Fruit fly (Drosophila melanogaster) whole organism, prepupa: ENCODE measurements around the gene CG13784.

ENCODE experiments used
- CG10631 ChIP-seq: fragments of 200-800 bp; sonication (Bioruptor generic); optimal IDR thresholded peaks from 2 replicates; lab custom pipeline; 2016; ENCODE audit warnings: missing biosample characterization, missing genetic modification characterization
- CG11294 ChIP-seq: fragments of 200-800 bp; sonication (Bioruptor generic); IDR thresholded peaks from 2 replicates; pipeline ENCODE4 v1.3.6; 2022; ENCODE audit warnings: missing biosample characterization, missing genetic modification characterization
- CG11762 ChIP-seq: fragments of 200-800 bp; sonication (Bioruptor generic); optimal IDR thresholded peaks from 3 replicates; lab custom pipeline; 2016; ENCODE audit warnings: missing biosample characterization, missing genetic modification characterization; ENCODE audit not compliant: insufficient read depth
- CG11902 ChIP-seq: fragments of 200-800 bp; sonication (Bioruptor generic); optimal IDR thresholded peaks from 3 replicates; lab custom pipeline; 2016; ENCODE audit warnings: missing biosample characterization, missing genetic modification characterization
- CG15336 ChIP-seq: fragments of 200-800 bp; sonication (Bioruptor generic); IDR thresholded peaks from 2 replicates; pipeline ENCODE4 v1.3.6; 2022; ENCODE audit warnings: missing biosample characterization, missing genetic modification characterization
- CG1621 ChIP-seq: fragments of 200-800 bp; sonication (Bioruptor generic); optimal IDR thresholded peaks from 3 replicates; lab custom pipeline; 2018; ENCODE audit warnings: missing biosample characterization, mild to moderate bottlenecking, missing genetic modification characterization
- CG16779 ChIP-seq: fragments of 200-800 bp; sonication (Bioruptor generic); optimal IDR thresholded peaks from 3 replicates; lab custom pipeline; 2017; ENCODE audit warnings: missing biosample characterization, mild to moderate bottlenecking, missing genetic modification characterization
- CG3032 ChIP-seq: fragments of 200-800 bp; optimal IDR thresholded peaks from 2 replicates; lab custom pipeline; 2019; ENCODE audit warnings: missing biosample characterization, mild to moderate bottlenecking, missing genetic modification characterization, moderate library complexity
- CG31627 ChIP-seq: fragments of 200-800 bp; sonication (Bioruptor generic); optimal IDR thresholded peaks from 3 replicates; lab custom pipeline; 2016; ENCODE audit warnings: missing biosample characterization, missing genetic modification characterization
- CG32006 ChIP-seq: fragments of 200-800 bp; sonication (Bioruptor generic); optimal IDR thresholded peaks from 3 replicates; lab custom pipeline; 2017; ENCODE audit warnings: missing biosample characterization, mild to moderate bottlenecking, missing genetic modification characterization
- CG6163 ChIP-seq: fragments of 200-800 bp; sonication (Bioruptor generic); IDR thresholded peaks from 3 replicates; pipeline ENCODE4 v1.3.6; 2022; ENCODE audit warnings: missing biosample characterization, missing genetic modification characterization
- CG6276 ChIP-seq: fragments of 200-800 bp; sonication (Bioruptor generic); optimal IDR thresholded peaks from 2 replicates; lab custom pipeline; 2017; ENCODE audit warnings: missing biosample characterization, mild to moderate bottlenecking, missing genetic modification characterization
- CG6792 ChIP-seq: fragments of 200-800 bp; sonication (Bioruptor generic); optimal IDR thresholded peaks from 3 replicates; lab custom pipeline; 2016; ENCODE audit warnings: missing biosample characterization, missing genetic modification characterization
- CG6808 ChIP-seq: fragments of 200-800 bp; sonication (Bioruptor generic); optimal IDR thresholded peaks from 3 replicates; lab custom pipeline; 2017; ENCODE audit warnings: missing biosample characterization, missing genetic modification characterization, mild to moderate bottlenecking, moderate library complexity, missing genetic modification reagents
- CG6854 ChIP-seq: fragments of 200-800 bp; sonication (Bioruptor generic); optimal IDR thresholded peaks from 2 replicates; lab custom pipeline; 2017; ENCODE audit warnings: missing biosample characterization, mild to moderate bottlenecking, missing genetic modification characterization
- CG7368 ChIP-seq: fragments of 200-800 bp; sonication (Bioruptor generic); optimal IDR thresholded peaks from 3 replicates; lab custom pipeline; 2016; ENCODE audit warnings: missing biosample characterization, missing genetic modification characterization
- CG8119 ChIP-seq: fragments of 200-800 bp; sonication (Bioruptor generic); IDR thresholded peaks from 3 replicates; pipeline ENCODE4 v1.3.6; 2022; ENCODE audit warnings: missing biosample characterization, missing genetic modification characterization
- CG8319 ChIP-seq: fragments of 200-800 bp; sonication (Bioruptor generic); optimal IDR thresholded peaks from 3 replicates; lab custom pipeline; 2016; ENCODE audit warnings: missing biosample characterization, missing genetic modification characterization
- CG8632 ChIP-seq: fragments of 200-800 bp; sonication (Bioruptor generic); optimal IDR thresholded peaks from 3 replicates; lab custom pipeline; 2016; ENCODE audit warnings: missing biosample characterization, missing genetic modification characterization
- CG9139 ChIP-seq: fragments of 200-800 bp; sonication (Bioruptor generic); optimal IDR thresholded peaks from 3 replicates; lab custom pipeline; 2017; ENCODE audit warnings: missing biosample characterization, mild to moderate bottlenecking, missing genetic modification characterization
- Eip75B ChIP-seq: fragments of 200-800 bp; sonication (Bioruptor generic); optimal IDR thresholded peaks from 3 replicates; lab custom pipeline; 2016; ENCODE audit warnings: missing biosample characterization, missing genetic modification characterization
- Eip78C ChIP-seq: fragments of 200-800 bp; sonication (Bioruptor generic); peaks from one replicate; lab custom pipeline; 2016; ENCODE audit warnings: missing biosample characterization, missing genetic modification characterization
- Ets21C ChIP-seq: fragments of 200-800 bp; sonication (Bioruptor generic); optimal IDR thresholded peaks from 3 replicates; lab custom pipeline; 2016; ENCODE audit warnings: missing biosample characterization, missing genetic modification characterization
- Hr39 ChIP-seq: fragments of 200-800 bp; sonication (Bioruptor generic); optimal IDR thresholded peaks from 2 replicates; lab custom pipeline; 2016; ENCODE audit warnings: missing biosample characterization, missing genetic modification characterization
- Hr4 ChIP-seq: fragments of 200-800 bp; sonication (Bioruptor generic); optimal IDR thresholded peaks from 3 replicates; lab custom pipeline; 2016; ENCODE audit warnings: missing biosample characterization, missing genetic modification characterization
- Lpt ChIP-seq: fragments of 200-800 bp; sonication (Bioruptor generic); optimal IDR thresholded peaks from 3 replicates; lab custom pipeline; 2016; ENCODE audit warnings: missing biosample characterization, missing genetic modification characterization
- Sox102F ChIP-seq: fragments of 200-800 bp; sonication (Bioruptor generic); optimal IDR thresholded peaks from 2 replicates; lab custom pipeline; 2016; ENCODE audit warnings: missing biosample characterization, mild to moderate bottlenecking, missing genetic modification characterization
- Sox14 ChIP-seq: fragments of 200-800 bp; sonication (Bioruptor generic); optimal IDR thresholded peaks from 3 replicates; lab custom pipeline; 2016; ENCODE audit warnings: missing biosample characterization, missing genetic modification characterization
- acj6 ChIP-seq: fragments of 200-800 bp; sonication (Bioruptor generic); optimal IDR thresholded peaks from 3 replicates; lab custom pipeline; 2016; ENCODE audit warnings: missing biosample characterization, missing genetic modification characterization
- cyc ChIP-seq: fragments of 200-800 bp; sonication (Bioruptor generic); optimal IDR thresholded peaks from 3 replicates; lab custom pipeline; 2016; ENCODE audit warnings: missing biosample characterization, missing genetic modification characterization
- dac ChIP-seq: fragments of 200-800 bp; sonication (Bioruptor generic); optimal IDR thresholded peaks from 2 replicates; lab custom pipeline; 2017; ENCODE audit warnings: missing biosample characterization, mild to moderate bottlenecking, missing genetic modification characterization
- dsx ChIP-seq: fragments of 200-800 bp; optimal IDR thresholded peaks from 3 replicates; lab custom pipeline; 2019; ENCODE audit warnings: missing biosample characterization, mild to moderate bottlenecking, missing genetic modification characterization, moderate library complexity; ENCODE audit not compliant: poor library complexity, severe bottlenecking
- eg ChIP-seq: fragments of 200-800 bp; sonication (Bioruptor generic); IDR thresholded peaks from 3 replicates; pipeline ENCODE4 v1.3.6; 2022; ENCODE audit warnings: missing biosample characterization, missing genetic modification characterization
- esn ChIP-seq: fragments of 200-800 bp; sonication (Bioruptor generic); optimal IDR thresholded peaks from 2 replicates; lab custom pipeline; 2016; ENCODE audit warnings: missing biosample characterization, mild to moderate bottlenecking, missing genetic modification characterization, moderate library complexity
- fd85E ChIP-seq: fragments of 200-800 bp; sonication (Bioruptor generic); optimal IDR thresholded peaks from 3 replicates; lab custom pipeline; 2016; ENCODE audit warnings: missing biosample characterization, missing genetic modification characterization
- fkh ChIP-seq: fragments of 200-800 bp; sonication (Bioruptor generic); optimal IDR thresholded peaks from 3 replicates; lab custom pipeline; 2017; ENCODE audit warnings: missing biosample characterization, mild to moderate bottlenecking, missing genetic modification characterization, moderate library complexity
- lz ChIP-seq: fragments of 200-800 bp; sonication (Bioruptor generic); optimal IDR thresholded peaks from 3 replicates; lab custom pipeline; 2016; ENCODE audit warnings: missing biosample characterization, missing genetic modification characterization
- net ChIP-seq: fragments of 200-800 bp; sonication (Bioruptor generic); optimal IDR thresholded peaks from 3 replicates; lab custom pipeline; 2016; ENCODE audit warnings: missing biosample characterization, missing genetic modification characterization
- pdm3 ChIP-seq: fragments of 200-800 bp; sonication (Bioruptor generic); optimal IDR thresholded peaks from 3 replicates; lab custom pipeline; 2016; ENCODE audit warnings: missing biosample characterization, missing genetic modification characterization
- salr ChIP-seq, 2 experiments: fragments of 200-800 bp; sonication (Bioruptor generic); optimal IDR thresholded peaks; 3 replicates each; lab custom pipeline; 2016 to 2018; ENCODE audit warnings: missing biosample characterization in 2 of 2, missing genetic modification characterization in 2 of 2, mild to moderate bottlenecking in 1 of 2
- ss ChIP-seq, 2 experiments: fragments of 200-800 bp; sonication (Bioruptor generic); optimal IDR thresholded peaks; 2 replicates in 1 of 2; 3 replicates in 1 of 2; lab custom pipeline; 2017 to 2018; ENCODE audit warnings: mild to moderate bottlenecking in 2 of 2, missing biosample characterization in 2 of 2, missing genetic modification characterization in 2 of 2, moderate library complexity in 1 of 2
- svp ChIP-seq: fragments of 200-800 bp; sonication (Bioruptor generic); peaks from one replicate; lab custom pipeline; 2016; ENCODE audit warnings: missing biosample characterization, missing genetic modification characterization
- topi ChIP-seq: fragments of 200-800 bp; sonication (Bioruptor generic); optimal IDR thresholded peaks from 3 replicates; lab custom pipeline; 2016; ENCODE audit warnings: missing biosample characterization, missing genetic modification characterization
- vri ChIP-seq: fragments of 200-800 bp; sonication (Bioruptor generic); optimal IDR thresholded peaks from 3 replicates; lab custom pipeline; 2016; ENCODE audit warnings: missing biosample characterization, mild to moderate bottlenecking, missing genetic modification characterization

The CG13784 gene

DNA sequence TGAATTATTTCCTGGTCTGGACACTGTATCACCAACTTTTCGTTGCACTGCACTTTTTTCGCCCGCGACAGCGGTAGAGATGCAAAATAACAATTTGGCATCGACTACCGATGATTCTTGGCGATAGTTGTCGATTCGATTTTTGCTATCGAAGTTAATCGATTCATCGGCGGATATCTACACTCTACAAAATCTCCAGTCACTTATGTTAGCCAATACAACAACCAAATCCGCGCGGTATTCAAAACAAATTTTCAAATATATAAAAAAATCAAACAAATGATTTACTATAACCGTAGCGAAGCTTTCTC, 15.7 kb downstream of the CG13784 start, which contains the start of gene CG4502 (continued):
- TF ChIP-seq fd85E (GFP tag; lab: Kevin White, UChicago): no peak
- TF ChIP-seq Sox14 (GFP tag; lab: Kevin White, UChicago): peak; percentile 51
- no peak for TF ChIP-seq Hr39 (GFP tag; lab: Kevin White, UChicago)
- TF ChIP-seq CG31627: peak; percentile 17
- peak in 1 of 2 experiments; percentile 2 for TF ChIP-seq ss (GFP tag; optimal IDR thresholded peaks at IDR 0.05; lab: Kevin White, UChicago)
- TF ChIP-seq Eip75B (GFP tag; lab: Kevin White, UChicago): peak; percentile 46
- no peak for TF ChIP-seq CG6792 (GFP tag; lab: Kevin White, UChicago)
- peak; percentile 67 for TF ChIP-seq svp (GFP tag; lab: Kevin White, UChicago)
- no peak for TF ChIP-seq pdm3 (GFP tag; lab: Kevin White, UChicago)
- no peak for TF ChIP-seq CG7368 (GFP tag; lab: Kevin White, UChicago)
- TF ChIP-seq CG8319: no peak
- TF ChIP-seq CG11294 (GFP tag; lab: Robert Waterston, UW): no peak
- no peak for TF ChIP-seq CG6163 (GFP tag; lab: Robert Waterston, UW)

DNA sequence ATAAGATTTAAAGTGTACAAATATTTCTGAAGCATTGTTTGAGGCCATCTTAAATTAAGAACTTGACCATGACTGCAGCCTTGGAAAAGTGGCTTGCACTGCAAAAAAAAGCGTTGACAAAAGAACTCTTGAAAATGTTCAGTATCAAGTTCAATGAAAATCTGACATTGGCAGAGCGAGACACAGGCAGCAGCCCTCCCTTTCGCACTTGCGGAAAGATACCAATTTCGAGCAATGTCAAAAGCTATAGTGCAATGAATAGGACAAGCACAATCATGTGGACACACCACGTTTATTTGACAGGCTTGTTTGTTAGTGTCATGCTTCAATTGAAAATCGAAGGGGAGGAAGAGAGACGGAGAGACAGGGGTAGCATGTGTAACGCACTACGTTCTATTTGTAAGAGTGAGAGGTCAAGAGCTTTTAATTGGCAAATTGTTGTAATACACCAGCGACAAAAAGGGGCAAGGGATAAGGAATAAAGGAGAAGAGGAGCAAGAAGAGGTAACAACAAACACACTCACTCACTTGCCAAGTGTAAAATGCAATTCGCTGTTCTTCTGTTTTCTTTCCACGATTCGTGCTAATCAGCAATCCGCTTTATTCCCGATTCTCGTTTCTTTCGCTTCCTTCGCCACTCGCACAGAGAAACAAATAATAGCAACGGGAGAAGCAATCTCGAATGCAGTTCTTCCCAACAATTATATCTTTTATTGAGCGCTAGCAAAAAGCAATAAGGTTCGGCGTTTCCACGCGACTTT, 16.2 kb downstream of the CG13784 start:
- no peak for TF ChIP-seq Sox14 (GFP tag; lab: Kevin White, UChicago)
- no peak for TF ChIP-seq fkh (GFP tag; lab: Kevin White, UChicago)
- TF ChIP-seq Lpt (GFP tag; lab: Kevin White, UChicago): peak; percentile 25
- TF ChIP-seq ss (GFP tag; optimal IDR thresholded peaks at IDR 0.05; lab: Kevin White, UChicago): peak; percentile 44 to 49
- peak; percentile 27 for TF ChIP-seq CG16779 (tag; lab: Kevin White, UChicago)
- peak; percentile 46 for TF ChIP-seq CG15336
- no peak for TF ChIP-seq Ets21C (GFP tag; lab: Kevin White, UChicago)
- TF ChIP-seq CG9139 (GFP tag; lab: Kevin White, UChicago): no peak
- no peak for TF ChIP-seq cyc (GFP tag; lab: Kevin White, UChicago)
- no peak for TF ChIP-seq dac
- TF ChIP-seq CG11762: no peak
- no peak for TF ChIP-seq CG31627
- peak; percentile 79 for TF ChIP-seq CG6163 (GFP tag; lab: Robert Waterston, UW)
- peak; percentile 57 for TF ChIP-seq Eip78C (GFP tag; lab: Kevin White, UChicago)
- peak; percentile 91 for TF ChIP-seq svp (GFP tag; lab: Kevin White, UChicago)
- TF ChIP-seq CG8119 (GFP tag; lab: Robert Waterston, UW): 0 out of 3 replicates have a peak, but pooled peaks have one; percentile 37
- peak; percentile 2 for TF ChIP-seq CG10631 (GFP tag; lab: Kevin White, UChicago)
- TF ChIP-seq CG6854 (GFP tag; lab: Kevin White, UChicago): peak; percentile 64
- peak; percentile 39 for TF ChIP-seq CG6276
- TF ChIP-seq CG6808 (GFP tag; lab: Kevin White, UChicago): no peak
- TF ChIP-seq CG8632: no peak
- TF ChIP-seq CG7368 (GFP tag; lab: Kevin White, UChicago): peak; percentile 2
- no peak for TF ChIP-seq pdm3 (GFP tag; lab: Kevin White, UChicago)
- no peak for TF ChIP-seq Sox102F
- TF ChIP-seq Eip75B (GFP tag; lab: Kevin White, UChicago): no peak
- TF ChIP-seq eg: peak; percentile 5; the same call in 1 of the 3 replicates
- TF ChIP-seq esn: peak; percentile 11
- TF ChIP-seq lz: no peak
- TF ChIP-seq CG3032 (tag; lab: Kevin White, UChicago): no peak
- TF ChIP-seq CG32006 (GFP tag; lab: Kevin White, UChicago): peak; percentile 36
- no peak for TF ChIP-seq net (GFP tag; lab: Kevin White, UChicago)
- TF ChIP-seq, all 60 proteins: peak for 15

DNA sequence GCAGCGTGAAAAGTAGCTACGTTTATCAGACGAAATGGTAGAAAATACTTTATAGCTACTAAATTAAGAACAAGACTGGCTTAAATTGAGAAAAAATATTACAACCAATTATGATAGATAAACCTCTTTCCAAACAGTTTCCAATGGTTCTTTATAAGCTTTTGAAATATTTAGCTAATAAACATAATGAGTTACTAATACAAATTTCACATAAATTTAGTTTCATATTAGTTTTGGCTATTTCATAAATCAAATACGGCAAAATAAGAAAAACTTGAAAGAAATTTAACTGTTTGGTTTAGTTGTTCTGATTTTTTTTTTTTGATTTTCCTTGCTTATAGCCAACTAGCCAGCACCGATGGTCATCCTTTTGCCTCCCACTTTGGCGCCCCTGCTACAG, 19.7 kb downstream of the CG13784 start:
- TF ChIP-seq CG6163 (GFP tag; lab: Robert Waterston, UW): no peak
- TF ChIP-seq topi: peak; percentile 8
- TF ChIP-seq CG11902: no peak
- TF ChIP-seq cyc (GFP tag; lab: Kevin White, UChicago): no peak
- peak; percentile 1 for TF ChIP-seq CG10631 (GFP tag; lab: Kevin White, UChicago)
- TF ChIP-seq CG6792 (GFP tag; lab: Kevin White, UChicago): no peak
- TF ChIP-seq acj6 (GFP tag; lab: Kevin White, UChicago): no peak
- no peak for TF ChIP-seq dac
- TF ChIP-seq pdm3 (GFP tag; lab: Kevin White, UChicago): peak; percentile 12
- TF ChIP-seq vri: no peak
- no peak for TF ChIP-seq ss (GFP tag; optimal IDR thresholded peaks at IDR 0.05; lab: Kevin White, UChicago)
- TF ChIP-seq CG1621 (tag; lab: Kevin White, UChicago): no peak
- TF ChIP-seq Hr4 (GFP tag; lab: Kevin White, UChicago): no peak
- TF ChIP-seq Hr39 (GFP tag; lab: Kevin White, UChicago): no peak
- no peak for TF ChIP-seq dsx
- peak; percentile 42 for TF ChIP-seq CG32006 (GFP tag; lab: Kevin White, UChicago)
- TF ChIP-seq CG31627: no peak
- no peak for TF ChIP-seq Lpt (GFP tag; lab: Kevin White, UChicago)
- peak in 1 of 2 experiments; percentile 16 for TF ChIP-seq salr (GFP tag; optimal IDR thresholded peaks at IDR 0.05; lab: Kevin White, UChicago)
- TF ChIP-seq Eip75B (GFP tag; lab: Kevin White, UChicago): peak; percentile 22
- peak; percentile 32 for TF ChIP-seq esn
- peak; percentile 3 for TF ChIP-seq Ets21C (GFP tag; lab: Kevin White, UChicago)
- TF ChIP-seq svp (GFP tag; lab: Kevin White, UChicago): peak; percentile 73
- TF ChIP-seq CG6808 (GFP tag; lab: Kevin White, UChicago): no peak
